Fruit fly (Drosophila melanogaster) whole organism, wandering third instar larva: ENCODE results near the gene serp.

Experiments
- Dif ChIP-seq: fragments of 200-275, 200-300 bp; sonication (Bioruptor generic); optimal IDR thresholded peaks from 2 replicates; lab custom pipeline; 2018; ENCODE audit warnings: missing biosample characterization, missing genetic modification characterization; ENCODE audit not compliant: partially characterized antibody
- Hnf4 ChIP-seq: fragments of 200-800 bp; sonication (Bioruptor generic); optimal IDR thresholded peaks from 2 replicates; lab custom pipeline; 2016; ENCODE audit warnings: missing biosample characterization, mild to moderate bottlenecking, missing genetic modification characterization
- Jra ChIP-seq: sonication (Bioruptor generic); optimal IDR thresholded peaks from 2 replicates; lab custom pipeline; 2016; ENCODE audit warnings: missing biosample characterization, missing genetic modification characterization
- br ChIP-seq: fragments of 200-800 bp; sonication (Bioruptor generic); optimal IDR thresholded peaks from 2 replicates; lab custom pipeline; 2016; ENCODE audit warnings: missing biosample characterization, missing genetic modification characterization
- rgr ChIP-seq: fragments of 200-800 bp; sonication (Bioruptor generic); optimal IDR thresholded peaks from 3 replicates; lab custom pipeline; 2016; ENCODE audit warnings: missing biosample characterization, mild to moderate bottlenecking, missing genetic modification characterization
- sage ChIP-seq: fragments of 200-800 bp; sonication (Bioruptor generic); optimal IDR thresholded peaks from 2 replicates; lab custom pipeline; 2016; ENCODE audit warnings: missing biosample characterization, mild to moderate bottlenecking, missing genetic modification characterization
- woc ChIP-seq: sonication (Bioruptor generic); optimal IDR thresholded peaks from 2 replicates; lab custom pipeline; 2016; ENCODE audit warnings: missing biosample characterization, mild to moderate bottlenecking, missing genetic modification characterization

dm6 chr3L:19682902-19683301 lies 24.9 kb downstream of the serp start:
- TF ChIP-seq rgr (GFP tag; lab: Kevin White, UChicago) (no peak), woc (GFP tag; lab: Kevin White, UChicago) (no peak), sage (GFP tag; lab: Kevin White, UChicago) (no peak), Dif (GFP tag; lab: Kevin White, UChicago) (peak; percentile 84), br (GFP tag; lab: Kevin White, UChicago) (no peak), Jra (GFP tag; lab: Kevin White, UChicago) (no peak), Hnf4 (GFP tag; lab: Kevin White, UChicago) (no peak)
